Worm (Caenorhabditis elegans): ENCODE measurements around the gene C03H5.6.

DNA sequence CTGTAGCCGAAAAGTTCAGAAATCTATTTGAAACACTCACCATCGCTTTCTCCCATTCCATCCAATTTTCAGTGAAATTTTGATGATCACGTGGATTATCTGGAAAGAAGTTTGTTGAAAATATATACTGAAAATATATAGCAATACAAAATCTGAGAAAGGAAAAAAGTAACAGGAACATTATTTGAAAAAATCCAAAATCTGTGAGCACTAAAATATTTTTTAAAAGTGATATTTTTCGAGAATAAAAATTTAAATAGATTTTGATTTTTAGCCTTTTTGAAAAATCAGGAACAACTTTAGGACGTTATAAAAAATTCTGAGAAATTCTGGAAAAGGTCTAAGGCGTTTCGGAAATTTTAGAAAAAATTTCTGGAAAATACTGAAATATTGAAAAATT is 42.3 kb downstream of the C03H5.6 start, which contains the start of gene dmsr-4:
- TF ChIP-seq ceh-40 (GFP tag; IDR thresholded peaks at IDR 0.05) (no peak), unc-62 (GFP tag; optimal IDR thresholded peaks at IDR 0.05) (no peak), ama-1 (optimal IDR thresholded peaks at IDR 0.05) (no peak), ama-1 (GFP tag; optimal IDR thresholded peaks at IDR 0.05) (no peak), hmg-1.2 (GFP tag; IDR thresholded peaks at IDR 0.05) (no peak), snpc-4 (GFP tag; optimal IDR thresholded peaks at IDR 0.05) (no peak), snpc-4 (tag; optimal IDR thresholded peaks at IDR 0.05) (no peak)

Measured in whole organism, young adult.